Fruit fly (Drosophila melanogaster) whole organism: ENCODE data around the gene Rab14.

Source experiments
- CG8478 ChIP-seq: fragments of >200 bp; optimal IDR thresholded peaks from 2 replicates; lab custom pipeline; 2018; ENCODE audit warnings: inconsistent platforms
- Dll ChIP-seq: fragments of >200 bp; optimal IDR thresholded peaks from 2 replicates; lab custom pipeline; 2017
- EcR ChIP-seq, 2 experiments: fragments of >200 bp; optimal IDR thresholded peaks; 2 replicates each; lab custom pipeline; 2017; ENCODE audit warnings: missing biosample characterization in 2 of 2, missing genetic modification characterization in 2 of 2, missing genetic modification reagents in 2 of 2
- pan ChIP-seq: fragments of >200 bp; optimal IDR thresholded peaks from 2 replicates; lab custom pipeline; 2017
- psq ChIP-seq: fragments of >200 bp; optimal IDR thresholded peaks from 2 replicates; lab custom pipeline; 2017
- usp ChIP-seq: fragments of >200 bp; optimal IDR thresholded peaks from 2 replicates; lab custom pipeline; 2017; ENCODE audit warnings: missing biosample characterization, missing genetic modification characterization, mixed read lengths

The Rab14 gene

DNA sequence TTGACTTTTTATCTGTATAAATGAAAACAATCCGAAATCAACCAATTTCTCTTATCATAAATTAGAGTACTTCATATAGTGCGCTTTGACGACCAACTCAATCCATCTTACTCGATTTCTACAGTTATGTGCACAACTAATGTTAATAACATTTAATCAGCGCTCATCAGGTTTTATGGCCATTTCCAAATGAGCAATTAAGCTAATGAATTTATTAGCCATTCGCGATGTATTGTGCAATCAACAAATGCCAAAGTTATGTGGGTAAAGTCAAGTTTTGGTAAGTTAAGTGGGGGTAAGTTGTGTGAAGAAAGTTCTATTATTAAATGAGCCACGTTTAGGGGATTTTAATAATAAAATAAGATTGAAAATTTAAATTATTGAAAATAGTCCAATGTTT is 38.6 kb downstream of the Rab14 start:
- TF ChIP-seq Dll (no peak), psq (lab: Kevin White, UChicago) (no peak)

DNA sequence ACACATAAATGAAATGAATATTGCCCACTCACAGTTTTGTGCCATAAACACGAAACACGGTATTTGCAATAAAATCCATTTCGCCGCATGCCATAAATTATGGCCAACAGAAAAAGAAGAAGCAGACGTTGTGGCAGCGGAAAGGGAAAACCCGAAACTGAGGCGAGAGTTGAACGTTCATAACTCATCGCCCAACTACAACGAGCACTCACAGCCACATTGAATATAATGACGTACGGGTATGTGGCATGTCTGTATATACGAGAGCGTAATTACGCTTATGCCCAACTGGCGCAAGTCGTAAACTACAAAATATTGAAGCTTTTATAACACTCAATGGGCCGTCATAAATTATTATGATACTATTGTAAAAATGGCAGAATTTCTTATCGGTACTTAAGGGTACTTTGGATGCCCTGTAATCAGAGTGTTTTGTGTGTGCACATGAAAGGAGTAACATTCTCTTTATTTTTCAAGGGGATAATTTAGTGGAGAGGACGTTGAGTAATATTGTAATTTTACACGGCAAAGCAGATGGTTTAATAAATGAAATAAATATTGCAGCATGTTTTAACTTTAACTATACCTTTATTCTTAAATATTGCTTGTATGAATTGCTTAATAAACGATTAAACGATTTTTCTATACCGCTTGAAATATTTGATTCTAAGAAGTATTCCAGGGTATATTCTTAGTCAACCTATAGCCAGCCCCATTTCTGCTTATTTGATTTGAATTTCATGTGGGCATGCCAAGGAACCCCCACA is 39.5 kb downstream of the Rab14 start:
- TF ChIP-seq psq (lab: Kevin White, UChicago) (no peak), CG8478 (no peak), pan (lab: Kevin White, UChicago) (no peak), EcR (GFP tag; optimal IDR thresholded peaks at IDR 0.05; lab: Kevin White, UChicago) (no peak), usp (GFP tag; lab: Kevin White, UChicago) (no peak), Dll (no peak)

DNA sequence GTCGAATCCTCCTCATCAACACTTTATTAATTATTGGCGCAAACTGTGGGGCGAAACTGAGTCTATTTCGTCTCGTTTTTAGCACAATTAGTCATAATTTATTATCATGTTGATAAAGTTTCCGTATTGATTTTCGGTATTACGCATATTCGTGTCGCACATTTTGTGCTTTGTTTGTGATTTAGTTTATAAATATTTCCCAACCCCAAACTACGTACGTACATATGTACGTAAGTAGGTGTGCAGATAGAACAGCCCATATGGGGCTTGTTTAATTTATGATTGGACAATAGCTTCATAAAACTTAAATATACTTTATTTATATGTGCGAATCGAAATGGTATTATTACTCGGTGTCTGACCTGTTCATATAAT is 40.1 kb downstream of the Rab14 start:
- no peak for TF ChIP-seq psq (lab: Kevin White, UChicago)
- TF ChIP-seq pan (lab: Kevin White, UChicago): no peak
- no peak for TF ChIP-seq CG8478
- TF ChIP-seq usp (GFP tag; lab: Kevin White, UChicago): no peak
- TF ChIP-seq EcR (GFP tag; optimal IDR thresholded peaks at IDR 0.05; lab: Kevin White, UChicago): no peak
- no peak for TF ChIP-seq Dll

- TF ChIP-seq CG8478 (no peak), Dll (no peak), EcR (GFP tag; optimal IDR thresholded peaks at IDR 0.05; lab: Kevin White, UChicago) (no peak), usp (GFP tag; lab: Kevin White, UChicago) (no peak), psq (lab: Kevin White, UChicago) (no peak), pan (lab: Kevin White, UChicago) (no peak)
Observed at dm6 chr2L:14396263-14396662, 41.3 kb downstream of the Rab14 start.

- TF ChIP-seq psq (lab: Kevin White, UChicago) (no peak), CG8478 (no peak), Dll (no peak), usp (GFP tag; lab: Kevin White, UChicago) (no peak), pan (lab: Kevin White, UChicago) (no peak), EcR (GFP tag; optimal IDR thresholded peaks at IDR 0.05; lab: Kevin White, UChicago) (no peak)
Observed at dm6 chr2L:14397067-14397598, 42.2 kb downstream of the Rab14 start.

- no peak for TF ChIP-seq Dll
- TF ChIP-seq pan (lab: Kevin White, UChicago): no peak
- no peak for TF ChIP-seq CG8478
- no peak for TF ChIP-seq psq (lab: Kevin White, UChicago)
- TF ChIP-seq usp (GFP tag; lab: Kevin White, UChicago): no peak
- no peak for TF ChIP-seq EcR (GFP tag; optimal IDR thresholded peaks at IDR 0.05; lab: Kevin White, UChicago)
Observed at dm6 chr2L:14397948-14398347, 43.0 kb downstream of the Rab14 start.

dm6 chr2L:14398562-14398961 is 43.6 kb downstream of the Rab14 start:
- no peak for TF ChIP-seq CG8478

DNA sequence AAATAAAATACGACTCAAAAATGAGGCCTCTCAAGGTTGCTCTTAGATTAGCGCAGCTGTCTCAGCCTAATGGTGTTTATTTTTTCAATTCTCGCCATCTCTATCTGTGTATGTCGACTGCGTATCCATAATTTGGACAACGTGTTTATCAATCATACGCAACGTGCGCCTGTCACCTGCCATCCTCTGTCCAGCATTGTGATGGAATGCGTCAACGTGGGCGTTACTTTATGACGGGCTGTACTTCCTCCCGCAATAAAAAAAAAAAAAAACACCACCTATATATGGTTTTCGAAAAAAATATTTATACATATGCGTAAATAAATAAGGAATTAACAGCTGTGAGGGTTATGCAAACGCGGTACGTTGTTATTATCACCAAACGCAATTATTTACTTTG is 44.4 kb downstream of the Rab14 start:
- TF ChIP-seq psq (lab: Kevin White, UChicago): no peak
- no peak for TF ChIP-seq pan (lab: Kevin White, UChicago)
- TF ChIP-seq Dll: no peak
- TF ChIP-seq EcR (GFP tag; optimal IDR thresholded peaks at IDR 0.05; lab: Kevin White, UChicago): no peak
- no peak for TF ChIP-seq usp (GFP tag; lab: Kevin White, UChicago)
- TF ChIP-seq CG8478: no peak

dm6 chr2L:14400676-14401075 is 45.7 kb downstream of the Rab14 start:
- TF ChIP-seq usp (GFP tag; lab: Kevin White, UChicago) (no peak), CG8478 (no peak)

- TF ChIP-seq EcR (GFP tag; optimal IDR thresholded peaks at IDR 0.05; lab: Kevin White, UChicago) (no peak), pan (lab: Kevin White, UChicago) (no peak), usp (GFP tag; lab: Kevin White, UChicago) (no peak), psq (lab: Kevin White, UChicago) (no peak), Dll (no peak), CG8478 (no peak)
Observed at dm6 chr2L:14401616-14402240, 46.8 kb downstream of the Rab14 start.

DNA sequence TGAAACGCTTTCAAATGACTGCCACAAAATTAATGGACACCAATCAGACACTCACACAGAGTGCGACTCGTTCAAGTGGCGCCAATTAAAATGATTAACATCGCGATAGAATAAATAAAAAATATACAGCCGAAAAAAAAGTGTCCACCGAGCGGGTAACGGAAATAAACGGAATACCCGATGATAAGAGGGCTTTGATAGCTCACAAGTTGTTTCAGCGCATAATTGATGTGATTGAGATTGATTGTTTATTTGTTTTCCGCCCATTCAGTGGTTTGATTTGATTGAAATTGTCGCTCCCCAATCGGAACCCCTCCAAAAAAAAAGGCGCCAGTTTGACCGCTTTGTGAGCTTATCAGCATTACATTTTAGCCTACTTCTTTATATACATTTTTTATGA is 48.6 kb downstream of the Rab14 start:
- no peak for TF ChIP-seq Dll
- TF ChIP-seq pan (lab: Kevin White, UChicago): no peak
- no peak for TF ChIP-seq psq (lab: Kevin White, UChicago)
- no peak for TF ChIP-seq usp (GFP tag; lab: Kevin White, UChicago)
- no peak for TF ChIP-seq EcR (GFP tag; optimal IDR thresholded peaks at IDR 0.05; lab: Kevin White, UChicago)
- TF ChIP-seq CG8478: no peak

DNA sequence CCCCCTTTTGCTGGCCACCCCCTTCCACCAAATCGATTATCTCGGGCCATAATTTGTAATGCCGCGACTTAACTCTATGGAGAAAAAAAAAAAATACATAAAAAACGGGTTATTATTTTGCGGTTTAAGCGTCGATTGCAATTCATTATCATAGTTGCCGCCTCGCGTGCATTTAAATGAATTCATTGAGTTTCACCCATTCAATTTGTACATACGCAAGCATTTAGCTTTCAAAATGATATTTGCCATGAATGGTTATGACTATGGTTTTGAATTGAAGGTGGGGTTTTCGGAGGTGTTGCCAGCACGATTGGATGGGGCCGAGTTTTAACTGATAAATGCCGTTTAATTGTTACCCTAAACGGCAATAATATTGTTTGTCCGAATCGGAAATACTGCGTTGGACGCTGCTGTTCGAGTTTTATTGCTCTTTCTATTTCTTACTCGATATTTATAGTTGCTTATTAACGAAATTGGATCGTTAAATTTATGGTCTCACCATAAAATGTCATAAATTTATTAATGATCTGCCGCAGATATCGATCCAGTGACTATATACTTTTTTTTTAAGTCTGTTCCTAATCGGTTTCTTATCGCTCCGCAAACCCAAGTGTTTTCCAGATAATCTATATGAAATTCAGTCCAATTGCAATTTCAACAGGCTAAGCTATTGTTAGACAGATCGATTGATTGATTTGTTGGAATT is 50.0 kb downstream of the Rab14 start:
- TF ChIP-seq Dll: no peak
- no peak for TF ChIP-seq usp (GFP tag; lab: Kevin White, UChicago)
- TF ChIP-seq CG8478: no peak
- TF ChIP-seq EcR (GFP tag; optimal IDR thresholded peaks at IDR 0.05; lab: Kevin White, UChicago): no peak
